Worm (Caenorhabditis elegans): ENCODE measurements around the gene dna-2.

Gene dna-2

ce11 chrII:11806256-11806655 lies 28.0 kb downstream of the dna-2 start, which contains the start of gene jmjd-1.1:
Gene jmjd-1.1 (plus strand): TSS chrII:11806556.
- TF ChIP-seq T22C8.4 (GFP tag; IDR thresholded peaks at IDR 0.05) (no peak), ztf-29 (GFP tag; IDR thresholded peaks at IDR 0.05) (no peak), ref-1 (GFP tag; conservative IDR thresholded peaks at IDR 0.05) (no peak), klf-2 (GFP tag; conservative IDR thresholded peaks at IDR 0.05) (no peak), ztf-23 (GFP tag; IDR thresholded peaks at IDR 0.05) (no peak), cog-1 (tag; optimal IDR thresholded peaks at IDR 0.05) (no peak), tab-1 (GFP tag; IDR thresholded peaks at IDR 0.05) (no peak), flt-1 (GFP tag; IDR thresholded peaks at IDR 0.05) (no peak), med-1 (GFP tag; optimal IDR thresholded peaks at IDR 0.05; ENCODE audit: insufficient read depth) (no peak)

- no peak for TF ChIP-seq med-1 (GFP tag; optimal IDR thresholded peaks at IDR 0.05; ENCODE audit: insufficient read depth)
- no peak for TF ChIP-seq klf-2 (GFP tag; conservative IDR thresholded peaks at IDR 0.05)
- TF ChIP-seq T22C8.4 (GFP tag; IDR thresholded peaks at IDR 0.05) = no peak
- TF ChIP-seq tab-1 (GFP tag; IDR thresholded peaks at IDR 0.05) = no peak
- TF ChIP-seq ztf-29 (GFP tag; IDR thresholded peaks at IDR 0.05) = no peak
- no peak for TF ChIP-seq cog-1 (tag; optimal IDR thresholded peaks at IDR 0.05)
- TF ChIP-seq ztf-23 (GFP tag; IDR thresholded peaks at IDR 0.05) = no peak
- TF ChIP-seq flt-1 (GFP tag; IDR thresholded peaks at IDR 0.05) = no peak
- no peak for TF ChIP-seq ref-1 (GFP tag; conservative IDR thresholded peaks at IDR 0.05)
These were observed 30.7 kb downstream of the dna-2 start, which contains the start of gene F43G6.10 for ce11 chrII:11808979-11809378. Gene F43G6.10 (plus strand): TSS chrII:11809349.

DNA sequence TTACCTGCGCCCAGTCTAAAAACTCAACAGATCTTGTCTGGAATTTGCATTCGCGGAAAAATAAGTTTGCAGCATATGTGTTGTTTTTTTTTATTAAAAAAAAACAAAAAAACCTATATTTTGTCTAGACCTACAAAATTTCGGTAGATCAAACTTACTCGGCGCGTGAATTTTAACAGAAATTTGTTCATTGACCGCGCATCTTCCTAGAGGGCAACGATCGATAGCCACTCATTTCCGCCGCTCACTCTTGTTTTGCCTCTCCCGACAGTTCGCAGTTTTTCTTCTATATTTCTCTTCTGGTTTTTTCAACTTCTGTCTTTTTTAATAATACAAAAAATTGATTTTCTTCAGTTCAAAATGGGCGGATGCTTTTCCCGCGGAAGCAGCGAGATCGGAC lies 32.2 kb downstream of the dna-2 start, which contains the start of gene F43G6.7:
Gene F43G6.7 (plus strand): TSS at position 355 of the 400 bp plus-strand sequence.
- TF ChIP-seq flt-1 (GFP tag; IDR thresholded peaks at IDR 0.05) = no peak
- no peak for TF ChIP-seq med-1 (GFP tag; optimal IDR thresholded peaks at IDR 0.05; ENCODE audit: insufficient read depth)
- no peak for TF ChIP-seq ztf-23 (GFP tag; IDR thresholded peaks at IDR 0.05)
- TF ChIP-seq T22C8.4 (GFP tag; IDR thresholded peaks at IDR 0.05) = no peak

- TF ChIP-seq flt-1 (GFP tag; IDR thresholded peaks at IDR 0.05) (no peak), cog-1 (tag; optimal IDR thresholded peaks at IDR 0.05) (no peak), ztf-23 (GFP tag; IDR thresholded peaks at IDR 0.05) (no peak), klf-2 (GFP tag; conservative IDR thresholded peaks at IDR 0.05) (no peak), med-1 (GFP tag; optimal IDR thresholded peaks at IDR 0.05; ENCODE audit: insufficient read depth) (no peak), T22C8.4 (GFP tag; IDR thresholded peaks at IDR 0.05) (no peak), tab-1 (GFP tag; IDR thresholded peaks at IDR 0.05) (no peak), ztf-29 (GFP tag; IDR thresholded peaks at IDR 0.05) (no peak), ref-1 (GFP tag; conservative IDR thresholded peaks at IDR 0.05) (no peak)
These were observed 33.0 kb downstream of the dna-2 start for ce11 chrII:11811241-11811640.

ce11 chrII:11813895-11814369 lies 35.7 kb downstream of the dna-2 start, which contains the start of gene F43G6.8:
Gene F43G6.8 (minus strand): TSS chrII:11814092.
- TF ChIP-seq T22C8.4 (GFP tag; IDR thresholded peaks at IDR 0.05) = no peak
- TF ChIP-seq klf-2 (GFP tag; conservative IDR thresholded peaks at IDR 0.05) = no peak
- TF ChIP-seq cog-1 (tag; optimal IDR thresholded peaks at IDR 0.05) = no peak
- no peak for TF ChIP-seq ref-1 (GFP tag; conservative IDR thresholded peaks at IDR 0.05)
- no peak for TF ChIP-seq ztf-23 (GFP tag; IDR thresholded peaks at IDR 0.05)
- no peak for TF ChIP-seq med-1 (GFP tag; optimal IDR thresholded peaks at IDR 0.05; ENCODE audit: insufficient read depth)
- TF ChIP-seq ztf-29 (GFP tag; IDR thresholded peaks at IDR 0.05) = no peak
- TF ChIP-seq tab-1 (GFP tag; IDR thresholded peaks at IDR 0.05) = no peak

- no peak for TF ChIP-seq ztf-23 (GFP tag; IDR thresholded peaks at IDR 0.05)
- no peak for TF ChIP-seq med-1 (GFP tag; optimal IDR thresholded peaks at IDR 0.05; ENCODE audit: insufficient read depth)
- TF ChIP-seq flt-1 (GFP tag; IDR thresholded peaks at IDR 0.05) = no peak
- no peak for TF ChIP-seq klf-2 (GFP tag; conservative IDR thresholded peaks at IDR 0.05)
- no peak for TF ChIP-seq cog-1 (tag; optimal IDR thresholded peaks at IDR 0.05)
- TF ChIP-seq T22C8.4 (GFP tag; IDR thresholded peaks at IDR 0.05) = no peak
- no peak for TF ChIP-seq ztf-29 (GFP tag; IDR thresholded peaks at IDR 0.05)
- no peak for TF ChIP-seq ref-1 (GFP tag; conservative IDR thresholded peaks at IDR 0.05)
- TF ChIP-seq tab-1 (GFP tag; IDR thresholded peaks at IDR 0.05) = no peak
These were observed 37.8 kb downstream of the dna-2 start for ce11 chrII:11816014-11816413.

DNA sequence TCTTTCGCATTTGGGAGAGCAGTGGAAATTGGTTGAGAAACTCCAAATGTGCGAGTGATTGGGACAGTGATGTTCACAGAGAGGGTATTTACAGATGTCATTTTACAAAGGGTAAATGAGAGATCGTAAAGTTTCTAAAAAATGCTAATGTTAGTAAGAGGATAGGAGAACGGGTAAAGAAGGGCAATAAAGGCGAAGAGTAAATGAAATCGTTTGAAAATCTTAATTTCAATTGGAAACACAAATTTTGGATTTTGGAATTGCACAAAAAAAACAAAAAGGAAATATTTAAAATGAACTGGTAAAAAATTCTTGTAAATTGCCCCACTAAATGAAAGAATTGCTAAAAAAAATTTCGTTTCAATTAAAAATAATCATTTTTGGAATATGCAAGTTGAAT lies 38.2 kb downstream of the dna-2 start, which contains the start of gene pap-3:
Gene pap-3 (minus strand): TSS at position 101 of the 400 bp plus-strand sequence.
- no peak for TF ChIP-seq flt-1 (GFP tag; IDR thresholded peaks at IDR 0.05)
- TF ChIP-seq T22C8.4 (GFP tag; IDR thresholded peaks at IDR 0.05) = no peak
- TF ChIP-seq med-1 (GFP tag; optimal IDR thresholded peaks at IDR 0.05; ENCODE audit: insufficient read depth) = no peak
- TF ChIP-seq cog-1 (tag; optimal IDR thresholded peaks at IDR 0.05) = no peak
- TF ChIP-seq ztf-29 (GFP tag; IDR thresholded peaks at IDR 0.05) = no peak
- TF ChIP-seq tab-1 (GFP tag; IDR thresholded peaks at IDR 0.05) = no peak
- no peak for TF ChIP-seq ztf-23 (GFP tag; IDR thresholded peaks at IDR 0.05)
- TF ChIP-seq ref-1 (GFP tag; conservative IDR thresholded peaks at IDR 0.05) = no peak
- no peak for TF ChIP-seq klf-2 (GFP tag; conservative IDR thresholded peaks at IDR 0.05)

ce11 chrII:11819824-11820223 lies 41.6 kb downstream of the dna-2 start, which contains the start of gene Y6D1A.2:
Gene Y6D1A.2 (minus strand): TSS chrII:11819924.
- TF ChIP-seq tab-1 (GFP tag; IDR thresholded peaks at IDR 0.05) (no peak), ref-1 (GFP tag; conservative IDR thresholded peaks at IDR 0.05) (no peak), cog-1 (tag; optimal IDR thresholded peaks at IDR 0.05) (no peak), T22C8.4 (GFP tag; IDR thresholded peaks at IDR 0.05) (no peak), med-1 (GFP tag; optimal IDR thresholded peaks at IDR 0.05; ENCODE audit: insufficient read depth) (no peak), flt-1 (GFP tag; IDR thresholded peaks at IDR 0.05) (no peak), ztf-29 (GFP tag; IDR thresholded peaks at IDR 0.05) (no peak), klf-2 (GFP tag; conservative IDR thresholded peaks at IDR 0.05) (no peak), ztf-23 (GFP tag; IDR thresholded peaks at IDR 0.05) (no peak)

DNA sequence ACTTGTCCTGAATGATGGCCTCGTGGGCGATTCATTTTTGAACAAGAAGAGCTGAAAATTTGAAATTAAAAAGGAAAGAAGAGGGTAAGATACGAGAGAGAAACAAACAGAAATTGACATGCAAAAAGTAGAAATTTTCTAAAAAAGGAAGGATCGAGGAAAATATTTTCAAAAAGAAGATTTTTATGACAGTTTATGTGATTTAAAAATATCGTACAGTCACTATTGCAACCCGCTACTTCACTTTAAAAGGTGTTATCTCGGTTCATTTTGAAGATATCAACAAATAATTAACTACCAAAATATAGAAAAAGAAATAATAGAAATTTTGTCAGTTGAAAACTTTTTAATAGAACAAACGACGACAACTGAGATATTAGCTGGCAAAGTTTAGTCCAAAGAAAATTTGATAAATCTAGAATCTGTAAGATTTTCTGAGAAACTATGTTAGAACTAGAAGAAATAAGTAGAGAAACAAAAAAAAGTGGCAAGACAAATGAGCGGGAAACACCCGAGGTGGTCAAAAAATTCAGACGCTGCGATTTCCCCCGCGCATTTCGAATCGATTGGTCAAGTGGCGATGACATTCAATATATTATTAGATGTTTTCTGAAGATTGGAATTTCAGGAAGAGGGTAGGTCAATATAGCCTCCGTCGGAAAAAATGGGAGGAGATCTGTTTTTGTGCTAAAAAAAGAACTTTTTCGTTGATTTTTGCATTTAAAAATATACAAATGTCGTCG lies 45.5 kb downstream of the dna-2 start, which contains the start of gene Y6D1A.1:
Gene Y6D1A.1 (minus strand): TSS at position 51 of the 743 bp plus-strand sequence.
- no peak for TF ChIP-seq cog-1 (tag; optimal IDR thresholded peaks at IDR 0.05)
- TF ChIP-seq med-1 (GFP tag; optimal IDR thresholded peaks at IDR 0.05; ENCODE audit: insufficient read depth) = no peak
- no peak for TF ChIP-seq ref-1 (GFP tag; conservative IDR thresholded peaks at IDR 0.05)
- TF ChIP-seq klf-2 (GFP tag; conservative IDR thresholded peaks at IDR 0.05) = no peak
